Worm (Caenorhabditis elegans) whole organism, L2 larva: ENCODE results near the gene igcm-4.

Source experiments
- fos-1 ChIP-seq: fragments of 150-350 bp; optimal IDR thresholded peaks from 2 replicates; lab custom pipeline; 2014; ENCODE audit warnings: missing biosample characterization, missing genetic modification characterization
- nhr-11 ChIP-seq: fragments of 150-350 bp; optimal IDR thresholded peaks from 2 replicates; lab custom pipeline; 2014; ENCODE audit warnings: missing biosample characterization, missing genetic modification characterization
- nhr-25 ChIP-seq: fragments of 150-350 bp; sonication (generic microtip); optimal IDR thresholded peaks from 3 replicates; lab custom pipeline; 2014; ENCODE audit warnings: missing biosample characterization, missing genetic modification characterization
- nhr-77 ChIP-seq: fragments of 150-350 bp; optimal IDR thresholded peaks from 2 replicates; lab custom pipeline; 2014; ENCODE audit warnings: missing biosample characterization, missing genetic modification characterization
- unc-62 ChIP-seq: fragments of 150-350 bp; optimal IDR thresholded peaks from 2 replicates; lab custom pipeline; 2014; ENCODE audit warnings: missing biosample characterization, missing genetic modification reagents, missing genetic modification characterization
- ztf-11 ChIP-seq: sonication (generic microtip); optimal IDR thresholded peaks from 2 replicates; lab custom pipeline; 2017; ENCODE audit warnings: missing biosample characterization, missing genetic modification characterization

DNA sequence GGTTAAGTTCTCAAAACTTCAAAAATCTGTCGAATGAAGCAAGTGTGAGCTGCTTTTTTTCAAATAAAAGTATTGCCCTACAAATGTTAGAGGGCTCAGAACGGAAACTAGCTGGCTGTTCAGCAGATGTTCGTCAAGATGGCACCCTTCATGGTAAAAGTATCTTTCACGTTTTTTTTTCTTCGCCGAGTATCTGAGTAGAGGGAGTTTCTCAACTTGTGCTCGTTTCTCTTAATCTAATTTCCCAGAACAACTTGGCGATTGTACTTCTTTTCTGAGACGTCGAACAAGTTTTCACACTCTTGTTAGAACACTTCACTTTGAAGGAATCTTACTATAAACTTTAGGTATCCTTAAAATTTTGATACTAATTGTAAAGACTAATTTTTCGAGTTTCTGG lies 41.6 kb upstream of the igcm-4 start:
- TF ChIP-seq ztf-11 (tag; lab: Kevin White, UChicago) (no peak), unc-62 (no peak), nhr-25 (tag; lab: Kevin White, UChicago) (no peak), nhr-11 (tag; lab: Kevin White, UChicago) (no peak), nhr-77 (tag; lab: Kevin White, UChicago) (no peak), fos-1 (tag; lab: Kevin White, UChicago) (no peak)
